Fruit fly (Drosophila melanogaster): ENCODE measurements around the gene CG32808.

- TF ChIP-seq Jra (GFP tag; optimal IDR thresholded peaks at IDR 0.05) (no peak), CG9705 (GFP tag; optimal IDR thresholded peaks at IDR 0.05) (no peak), Hr78 (GFP tag; optimal IDR thresholded peaks at IDR 0.05) (no peak), psq (GFP tag; optimal IDR thresholded peaks at IDR 0.05) (no peak), OdsH (GFP tag; optimal IDR thresholded peaks at IDR 0.05) (no peak)
Observed at dm6 chrX:1469717-1470116, at the start of gene CG32808.

Measured in whole organism, wandering third instar larva.